Worm (Caenorhabditis elegans): ENCODE results near the gene ttr-41.

- TF ChIP-seq nhr-77 (tag; optimal IDR thresholded peaks at IDR 0.05) = no peak
- no peak for TF ChIP-seq snpc-4 (tag; optimal IDR thresholded peaks at IDR 0.05)
- TF ChIP-seq skn-1 (tag; optimal IDR thresholded peaks at IDR 0.05) = no peak
- no peak for TF ChIP-seq alr-1 (tag; optimal IDR thresholded peaks at IDR 0.05)
- no peak for TF ChIP-seq nhr-237 (tag; optimal IDR thresholded peaks at IDR 0.05)
- no peak for TF ChIP-seq nhr-11 (tag; optimal IDR thresholded peaks at IDR 0.05)
- no peak for TF ChIP-seq ceh-82 (tag; optimal IDR thresholded peaks at IDR 0.05)
- TF ChIP-seq dmd-4 (tag; optimal IDR thresholded peaks at IDR 0.05) = no peak
- no peak for TF ChIP-seq unc-62 (GFP tag; optimal IDR thresholded peaks at IDR 0.05)
These were observed 21.9 kb upstream of the ttr-41 start, which contains the start of gene F41C3.2 for ce11 chrII:4749581-4749980.
